Fruit fly (Drosophila melanogaster): Measurements from ENCODE around the gene Snoo.

The Snoo gene

dm6 chr2L:8007160-8007876 lies 23.3 kb upstream of the Snoo start, which contains the start of gene Spn28Dc (continued):
- no peak for TF ChIP-seq CG12391 (tag; optimal IDR thresholded peaks at IDR 0.05)
- TF ChIP-seq crol (GFP tag; IDR thresholded peaks at IDR 0.05), result no peak
- TF ChIP-seq ken (GFP tag; IDR thresholded peaks at IDR 0.05), result no peak
- TF ChIP-seq CG3726 (GFP tag; IDR thresholded peaks at IDR 0.05), result no peak
- TF ChIP-seq CG3847 (GFP tag; IDR thresholded peaks at IDR 0.05), result no peak
- TF ChIP-seq nau (GFP tag; optimal IDR thresholded peaks at IDR 0.05), result no peak
- TF ChIP-seq YL-1 (GFP tag; optimal IDR thresholded peaks at IDR 0.05), result no peak
- no peak for TF ChIP-seq sqz (GFP tag; optimal IDR thresholded peaks at IDR 0.05)
- no peak for TF ChIP-seq lilli (GFP tag; optimal IDR thresholded peaks at IDR 0.05)
- TF ChIP-seq NfI (GFP tag; optimal IDR thresholded peaks at IDR 0.05), result no peak
- TF ChIP-seq slp2 (GFP tag; optimal IDR thresholded peaks at IDR 0.05), result no peak
- no peak for TF ChIP-seq CG18011 (GFP tag; optimal IDR thresholded peaks at IDR 0.05)
- TF ChIP-seq CG14014 (GFP tag; IDR thresholded peaks at IDR 0.05), result no peak
- TF ChIP-seq CG6175 (GFP tag; IDR thresholded peaks at IDR 0.05), result no peak
- TF ChIP-seq CG17359 (tag; optimal IDR thresholded peaks at IDR 0.05), result no peak
- no peak for TF ChIP-seq CG8765 (GFP tag; IDR thresholded peaks at IDR 0.05)
- no peak for TF ChIP-seq CG14710 (tag; optimal IDR thresholded peaks at IDR 0.05)
- TF ChIP-seq Ravus (GFP tag; IDR thresholded peaks at IDR 0.05), result no peak
- TF ChIP-seq trem (tag; optimal IDR thresholded peaks at IDR 0.05), result no peak
- no peak for TF ChIP-seq CG15514 (GFP tag; optimal IDR thresholded peaks at IDR 0.05)
- no peak for TF ChIP-seq CG32767 (GFP tag; IDR thresholded peaks at IDR 0.05)
- no peak for TF ChIP-seq lola (GFP tag; optimal IDR thresholded peaks at IDR 0.05)
- TF ChIP-seq CG10543 (GFP tag; optimal IDR thresholded peaks at IDR 0.05), result peak; percentile 28
- no peak for TF ChIP-seq CG13424 (tag; optimal IDR thresholded peaks at IDR 0.05)
- TF ChIP-seq prd (optimal IDR thresholded peaks at IDR 0.05), result no peak
- TF ChIP-seq prd (GFP tag; IDR thresholded peaks at IDR 0.05), result no peak
- TF ChIP-seq CG15696 (tag; optimal IDR thresholded peaks at IDR 0.05), result no peak
- TF ChIP-seq CG13894 (tag; optimal IDR thresholded peaks at IDR 0.05), result peak; percentile 28
- TF ChIP-seq nerfin-1 (tag; optimal IDR thresholded peaks at IDR 0.05), result no peak
- no peak for TF ChIP-seq grn (GFP tag; optimal IDR thresholded peaks at IDR 0.05)
- TF ChIP-seq CG30431 (GFP tag; optimal IDR thresholded peaks at IDR 0.05), result no peak
- TF ChIP-seq fd3F (GFP tag; optimal IDR thresholded peaks at IDR 0.05), result no peak
- no peak for TF ChIP-seq nmo (GFP tag; optimal IDR thresholded peaks at IDR 0.05)
- TF ChIP-seq sisA (GFP tag; IDR thresholded peaks at IDR 0.05), result no peak
- no peak for TF ChIP-seq CG8944 (GFP tag; optimal IDR thresholded peaks at IDR 0.05)
- no peak for TF ChIP-seq tup (GFP tag; optimal IDR thresholded peaks at IDR 0.05)
- TF ChIP-seq CG1233 (GFP tag; optimal IDR thresholded peaks at IDR 0.05), result no peak
- peak; percentile 22 for TF ChIP-seq CG12769 (tag; optimal IDR thresholded peaks at IDR 0.05)
- TF ChIP-seq CG3281 (GFP tag; optimal IDR thresholded peaks at IDR 0.05), result no peak
- TF ChIP-seq CG8089 (GFP tag; optimal IDR thresholded peaks at IDR 0.05), result no peak
- peak; percentile 80 for TF ChIP-seq Med (GFP tag)
- no peak for TF ChIP-seq Rfx (GFP tag; IDR thresholded peaks at IDR 0.05)
- TF ChIP-seq Dad (GFP tag; optimal IDR thresholded peaks at IDR 0.05), result no peak
- TF ChIP-seq az2 (GFP tag; optimal IDR thresholded peaks at IDR 0.05), result no peak
- no peak for TF ChIP-seq PHDP (tag; optimal IDR thresholded peaks at IDR 0.05)
- no peak for TF ChIP-seq CG15073 (GFP tag; optimal IDR thresholded peaks at IDR 0.05)
- no peak for TF ChIP-seq fru (optimal IDR thresholded peaks at IDR 0.05)

Data from whole organism, embryonic.